Worm (Caenorhabditis elegans) whole organism, L4 larva: ENCODE results near the gene nhr-102.

Experiments
- D1046.2 ChIP-seq: fragments of 200-800 bp; sonication (Bioruptor generic); IDR thresholded peaks from 2 replicates; pipeline ENCODE4 v1.3.6; 2022; ENCODE audit warnings: missing genetic modification characterization, missing compliant biosample characterization
- F10B5.3 ChIP-seq: sonication (generic microtip); optimal IDR thresholded peaks from 2 replicates; lab custom pipeline; 2016; ENCODE audit warnings: mild to moderate bottlenecking, missing genetic modification characterization, missing compliant biosample characterization
- T26A8.4 ChIP-seq: fragments of 200-800 bp; sonication (Bioruptor generic); IDR thresholded peaks from 2 replicates; pipeline ENCODE4 v1.3.6; 2022; ENCODE audit warnings: missing genetic modification characterization, missing compliant biosample characterization
- Y105C5A.15 ChIP-seq: fragments of 200-800 bp; sonication (Bioruptor generic); IDR thresholded peaks from 2 replicates; pipeline ENCODE4 v1.3.6; 2022; ENCODE audit warnings: missing genetic modification characterization, missing compliant biosample characterization
- ZK546.5 ChIP-seq, 2 experiments: sonication (generic microtip); optimal IDR thresholded peaks; 2 replicates each; lab custom pipeline; 2017; ENCODE audit warnings: missing biosample characterization in 2 of 2, missing genetic modification characterization in 2 of 2
- aha-1 ChIP-seq: fragments of 150-350 bp; peaks from one replicate; lab custom pipeline; 2014; ENCODE audit warnings: missing biosample characterization, missing genetic modification characterization
- aly-2 ChIP-seq: sonication (generic microtip); optimal IDR thresholded peaks from 2 replicates; lab custom pipeline; 2018; ENCODE audit warnings: missing biosample characterization, missing genetic modification characterization
- arid-1 ChIP-seq: fragments of 200-800 bp; sonication (Bioruptor generic); conservative IDR thresholded peaks from 2 replicates; pipeline ENCODE4 v1.3.6; 2022; ENCODE audit warnings: missing genetic modification reagents, missing genetic modification characterization, missing compliant biosample characterization
- ceh-32 ChIP-seq: sonication (generic microtip); optimal IDR thresholded peaks from 2 replicates; lab custom pipeline; 2016; ENCODE audit warnings: mild to moderate bottlenecking, missing genetic modification characterization, missing compliant biosample characterization; ENCODE audit not compliant: poor library complexity
- ceh-44 ChIP-seq: fragments of 200-800 bp; sonication (Bioruptor generic); IDR thresholded peaks from 2 replicates; pipeline ENCODE4 v1.3.6; 2022; ENCODE audit warnings: missing genetic modification reagents, missing genetic modification characterization, missing compliant biosample characterization
- cey-2 ChIP-seq: sonication (generic microtip); optimal IDR thresholded peaks from 3 replicates; lab custom pipeline; 2017; ENCODE audit warnings: missing genetic modification characterization, mild to moderate bottlenecking, missing compliant biosample characterization, antibody characterized with exemption, borderline replicate concordance; ENCODE audit not compliant: insufficient read depth
- daf-16 ChIP-seq, 3 experiments: sonication (generic microtip); optimal IDR thresholded peaks; 2 replicates each; lab custom pipeline; 2016 to 2017; ENCODE audit warnings: missing genetic modification characterization in 3 of 3, missing genetic modification reagents in 3 of 3, mild to moderate bottlenecking in 2 of 3, missing compliant biosample characterization in 2 of 3, missing biosample characterization in 1 of 3, moderate library complexity in 1 of 3
- duxl-1 ChIP-seq: sonication (generic microtip); optimal IDR thresholded peaks from 2 replicates; lab custom pipeline; 2016; ENCODE audit warnings: mild to moderate bottlenecking, missing genetic modification characterization, moderate library complexity, missing compliant biosample characterization; ENCODE audit not compliant: poor library complexity
- dve-1 ChIP-seq: sonication (generic microtip); optimal IDR thresholded peaks from 2 replicates; lab custom pipeline; 2017; ENCODE audit warnings: antibody characterized with exemption, mild to moderate bottlenecking, missing genetic modification characterization, missing compliant biosample characterization; ENCODE audit not compliant: insufficient read depth
- gei-8 ChIP-seq: fragments of 200-800 bp; sonication (Bioruptor generic); optimal IDR thresholded peaks from 2 replicates; lab custom pipeline; 2018; ENCODE audit warnings: mild to moderate bottlenecking, missing genetic modification characterization, missing compliant biosample characterization
- lin-29 ChIP-seq: fragments of 200-800 bp; sonication (Bioruptor generic); IDR thresholded peaks from 2 replicates; pipeline ENCODE4 v1.3.6; 2022; ENCODE audit warnings: missing genetic modification reagents, missing genetic modification characterization, missing compliant biosample characterization
- lin-38 ChIP-seq: fragments of 200-800 bp; sonication (Bioruptor generic); IDR thresholded peaks from 2 replicates; pipeline ENCODE4 v1.3.6; 2022; ENCODE audit warnings: missing genetic modification reagents, missing genetic modification characterization, missing compliant biosample characterization
- mdt-29 ChIP-seq: fragments of 200-800 bp; sonication (Bioruptor generic); IDR thresholded peaks from 2 replicates; pipeline ENCODE4 v1.3.6; 2022; ENCODE audit warnings: missing genetic modification reagents, missing genetic modification characterization, missing compliant biosample characterization
- mxl-3 ChIP-seq: fragments of 200-800 bp; sonication (Bioruptor generic); optimal IDR thresholded peaks from 2 replicates; lab custom pipeline; 2018; ENCODE audit warnings: mild to moderate bottlenecking, missing genetic modification characterization, missing compliant biosample characterization
- nhr-10 ChIP-seq: fragments of 150-350 bp; optimal IDR thresholded peaks from 2 replicates; lab custom pipeline; 2014; ENCODE audit warnings: missing biosample characterization, missing genetic modification characterization
- nhr-25 ChIP-seq: sonication (generic microtip); optimal IDR thresholded peaks from 2 replicates; lab custom pipeline; 2017; ENCODE audit warnings: missing genetic modification characterization, mild to moderate bottlenecking, missing compliant biosample characterization, antibody characterized with exemption, moderate library complexity, borderline replicate concordance; ENCODE audit not compliant: insufficient read depth
- nhr-42 ChIP-seq: fragments of 200-800 bp; sonication (Bioruptor generic); IDR thresholded peaks from 2 replicates; pipeline ENCODE4 v1.3.6; 2022; ENCODE audit warnings: missing genetic modification characterization, missing compliant biosample characterization
- nhr-6 ChIP-seq: fragments of 150-350 bp; optimal IDR thresholded peaks from 2 replicates; lab custom pipeline; 2014; ENCODE audit warnings: missing biosample characterization, missing genetic modification characterization
- pqm-1 ChIP-seq: sonication (generic microtip); optimal IDR thresholded peaks from 2 replicates; lab custom pipeline; 2017; ENCODE audit warnings: missing biosample characterization, missing genetic modification characterization
- rbr-2 ChIP-seq: sonication (generic microtip); optimal IDR thresholded peaks from 2 replicates; lab custom pipeline; 2016; ENCODE audit warnings: missing genotype, missing genetic modification characterization, missing compliant biosample characterization
- saeg-2 ChIP-seq: fragments of 200-800 bp; sonication (Bioruptor generic); IDR thresholded peaks from 2 replicates; pipeline ENCODE4 v1.3.6; 2022; ENCODE audit warnings: missing genetic modification reagents, missing genetic modification characterization, missing compliant biosample characterization
- set-16 ChIP-seq: fragments of 200-800 bp; sonication (Bioruptor generic); IDR thresholded peaks from 2 replicates; pipeline ENCODE4 v1.3.6; 2022; ENCODE audit warnings: missing genetic modification reagents, missing genetic modification characterization, missing compliant biosample characterization
- tra-1 ChIP-seq: fragments of 200-800 bp; sonication (Bioruptor generic); IDR thresholded peaks from 2 replicates; pipeline ENCODE4 v1.3.6; 2022; ENCODE audit warnings: missing genetic modification reagents, missing genetic modification characterization, missing compliant biosample characterization
- zip-11 ChIP-seq: fragments of 200-800 bp; sonication (Bioruptor generic); IDR thresholded peaks from 2 replicates; pipeline ENCODE4 v1.3.6; 2022; ENCODE audit warnings: missing genetic modification characterization, missing compliant biosample characterization
- ztf-7 ChIP-seq: fragments of 150-350 bp; optimal IDR thresholded peaks from 2 replicates; lab custom pipeline; 2014; ENCODE audit warnings: missing biosample characterization, missing genetic modification characterization

Gene nhr-102

DNA sequence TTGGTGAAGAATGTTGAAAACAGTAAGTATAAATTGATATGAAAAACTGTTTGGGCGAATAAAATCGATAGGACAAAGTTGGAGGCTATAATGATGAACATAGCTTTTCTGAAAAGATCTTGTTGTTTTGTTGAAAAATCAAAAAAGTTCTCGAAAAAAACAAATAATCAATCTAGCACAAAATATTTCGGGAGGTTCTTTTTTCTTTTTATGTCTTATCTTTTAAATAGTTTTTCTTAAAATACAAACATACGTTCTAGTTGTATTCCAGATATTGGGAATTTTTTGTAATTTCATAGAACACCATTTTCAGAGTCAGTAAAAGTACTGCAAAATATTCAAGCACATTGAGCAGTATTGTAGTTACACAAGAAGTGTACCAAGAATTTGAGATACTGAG lies 46.3 kb downstream of the nhr-102 start, which contains the start of gene srbc-55:
srbc-55 (minus strand) TSS at position 101 of the 400 bp plus-strand sequence.
- no peak for TF ChIP-seq daf-16 (GFP tag; optimal IDR thresholded peaks at IDR 0.05; lab: Kevin White, UChicago)
- TF ChIP-seq daf-16 (tag; optimal IDR thresholded peaks at IDR 0.05; lab: Kevin White, UChicago), result no peak
- TF ChIP-seq ceh-44 (GFP tag; lab: Robert Waterston, UW), result no peak
- no peak for TF ChIP-seq dve-1 (tag; lab: Kevin White, UChicago)
- TF ChIP-seq nhr-25, result no peak
- TF ChIP-seq lin-29 (GFP tag; lab: Robert Waterston, UW), result no peak
- TF ChIP-seq zip-11, result no peak
- no peak for TF ChIP-seq nhr-42
- TF ChIP-seq Y105C5A.15 (GFP tag; lab: Robert Waterston, UW), result no peak
- TF ChIP-seq D1046.2 (GFP tag; lab: Robert Waterston, UW), result no peak
- no peak for TF ChIP-seq duxl-1
- no peak for TF ChIP-seq nhr-6 (tag; lab: Kevin White, UChicago)
- no peak for TF ChIP-seq mdt-29 (GFP tag; lab: Robert Waterston, UW)

ce11 chrV:15826110-15826509 lies 50.1 kb downstream of the nhr-102 start, which contains the start of gene srbc-51:
TSS of gene srbc-51 (plus strand) at chrV:15826410.
- peak; percentile 59 for TF ChIP-seq aha-1 (tag; lab: Kevin White, UChicago)
- no peak for TF ChIP-seq saeg-2

DNA sequence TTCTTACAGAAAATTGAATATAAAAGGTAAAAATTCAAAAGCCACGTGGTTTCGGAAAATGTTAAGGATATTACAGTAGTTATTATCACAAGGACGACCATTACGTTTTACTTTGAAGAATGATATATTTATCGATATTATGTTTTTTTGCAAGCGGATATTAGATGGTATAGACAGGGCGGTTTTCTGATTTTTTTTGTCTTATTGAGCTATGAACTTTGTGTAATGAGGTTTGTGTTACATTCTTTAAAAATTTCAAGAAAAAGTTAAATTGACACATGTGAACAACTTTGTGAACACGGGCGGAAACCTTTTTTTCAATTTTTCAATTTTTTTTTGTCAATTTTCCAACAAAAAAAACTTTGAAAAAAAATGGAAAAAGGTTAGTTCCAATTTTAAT lies 51.3 kb downstream of the nhr-102 start, which contains the start of gene srbc-50:
srbc-50 (minus strand) TSS at position 101 of the 400 bp plus-strand sequence.
- TF ChIP-seq F10B5.3 (no peak), ceh-32 (tag; lab: Kevin White, UChicago) (no peak), T26A8.4 (GFP tag; lab: Robert Waterston, UW) (no peak), ztf-7 (tag; lab: Kevin White, UChicago) (no peak), cey-2 (tag; lab: Kevin White, UChicago) (no peak), nhr-10 (no peak), mxl-3 (GFP tag; lab: Kevin White, UChicago) (no peak), nhr-6 (tag; lab: Kevin White, UChicago) (no peak), tra-1 (no peak), set-16 (GFP tag; lab: Robert Waterston, UW) (no peak), pqm-1 (no peak), lin-38 (GFP tag; lab: Robert Waterston, UW) (no peak), arid-1 (no peak), gei-8 (GFP tag; lab: Kevin White, UChicago) (no peak), aly-2 (tag; lab: Kevin White, UChicago) (no peak), rbr-2 (tag; lab: Kevin White, UChicago) (no peak), duxl-1 (no peak), ceh-44 (GFP tag; lab: Robert Waterston, UW) (no peak), ZK546.5 (tag; optimal IDR thresholded peaks at IDR 0.05; lab: Kevin White, UChicago) (no peak)
